Worm (Caenorhabditis elegans) whole organism, L1 larva: ENCODE results near the gene T10B10.9.

Experiments used
- C34B4.2 ChIP-seq: sonication (generic microtip); optimal IDR thresholded peaks from 2 replicates; lab custom pipeline; 2017; ENCODE audit warnings: mild to moderate bottlenecking, missing genetic modification characterization, missing compliant biosample characterization
- dpl-1 ChIP-seq, 3 experiments: fragments of 150-350 bp in 2 of 3; sonication (generic microtip) in 1 of 3; optimal IDR thresholded peaks; 2 replicates each; lab custom pipeline; 2014 to 2017; ENCODE audit warnings: missing biosample characterization in 3 of 3, missing genetic modification characterization in 3 of 3, missing genetic modification reagents in 3 of 3
- fos-1 ChIP-seq: fragments of 150-350 bp; optimal IDR thresholded peaks from 2 replicates; lab custom pipeline; 2014; ENCODE audit warnings: missing biosample characterization, missing genetic modification characterization
- jun-1 ChIP-seq: fragments of 150-350 bp; optimal IDR thresholded peaks from 2 replicates; lab custom pipeline; 2014; ENCODE audit warnings: missing biosample characterization, missing genetic modification reagents, missing genetic modification characterization
- lir-3 ChIP-seq: sonication (generic microtip); optimal IDR thresholded peaks from 2 replicates; lab custom pipeline; 2016; ENCODE audit warnings: mild to moderate bottlenecking, missing genetic modification characterization, moderate library complexity, missing compliant biosample characterization; ENCODE audit not compliant: poor library complexity
- mef-2 ChIP-seq: fragments of 150-350 bp; optimal IDR thresholded peaks from 2 replicates; lab custom pipeline; 2014; ENCODE audit warnings: missing biosample characterization, missing genetic modification characterization
- nhr-11 ChIP-seq: fragments of 150-350 bp; optimal IDR thresholded peaks from 2 replicates; lab custom pipeline; 2014; ENCODE audit warnings: missing biosample characterization, missing genetic modification characterization
- pqm-1 ChIP-seq: sonication (generic microtip); optimal IDR thresholded peaks from 3 replicates; lab custom pipeline; 2017; ENCODE audit warnings: missing biosample characterization, missing genetic modification characterization
- skn-1 ChIP-seq: fragments of 150-350 bp; optimal IDR thresholded peaks from 2 replicates; lab custom pipeline; 2014; ENCODE audit warnings: missing biosample characterization, missing genetic modification characterization
- sptf-1 ChIP-seq: fragments of 150-350 bp; optimal IDR thresholded peaks from 2 replicates; lab custom pipeline; 2014; ENCODE audit warnings: missing biosample characterization, missing genetic modification characterization
- unc-62 ChIP-seq: fragments of 150-350 bp; optimal IDR thresholded peaks from 2 replicates; lab custom pipeline; 2014; ENCODE audit warnings: missing biosample characterization, missing genetic modification reagents, missing genetic modification characterization
- zip-4 ChIP-seq: fragments of 200-800 bp; sonication (Bioruptor generic); optimal IDR thresholded peaks from 2 replicates; lab custom pipeline; 2018; ENCODE audit warnings: mild to moderate bottlenecking, missing genetic modification characterization, moderate library complexity, missing compliant biosample characterization

DNA sequence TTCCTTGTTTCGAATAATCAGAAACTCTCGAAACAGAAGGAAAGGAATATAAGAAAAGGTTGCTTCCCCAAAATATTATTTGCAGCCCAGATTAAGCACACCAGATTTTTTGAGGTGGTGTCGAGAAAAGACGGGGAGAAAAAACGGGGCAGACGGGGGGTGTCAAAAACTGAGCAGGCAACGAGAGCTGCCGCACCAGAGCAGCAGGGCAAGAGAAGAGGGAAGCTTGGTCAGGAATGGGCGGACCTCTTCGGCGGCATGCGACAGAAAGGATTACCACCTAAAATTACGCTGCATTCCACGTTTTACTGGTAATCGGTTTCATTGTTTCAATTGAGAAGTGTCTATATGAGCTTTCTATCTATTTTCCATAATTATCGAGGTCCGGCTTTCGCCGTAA lies 32.1 kb upstream of the T10B10.9 start:
- TF ChIP-seq lir-3 (tag; lab: Kevin White, UChicago) (no peak), fos-1 (tag; lab: Kevin White, UChicago) (no peak), C34B4.2 (tag; lab: Kevin White, UChicago) (no peak), skn-1 (no peak), sptf-1 (tag; lab: Kevin White, UChicago) (no peak), nhr-11 (tag; lab: Kevin White, UChicago) (no peak), zip-4 (no peak), unc-62 (GFP tag; lab: Kevin White, UChicago) (no peak), pqm-1 (tag; lab: Kevin White, UChicago) (no peak), mef-2 (tag; lab: Kevin White, UChicago) (no peak), jun-1 (tag; lab: Kevin White, UChicago) (no peak), dpl-1 (GFP tag; optimal IDR thresholded peaks at IDR 0.05; lab: Kevin White, UChicago) (no peak)
